Worm (Caenorhabditis elegans): ENCODE measurements around the gene C55A6.12.
"Not testable (repeated sequence)": the region's sequence is repeated elsewhere in the genome, so short reads cannot be mapped to it uniquely, and the experiment has no call there.

Gene C55A6.12

DNA sequence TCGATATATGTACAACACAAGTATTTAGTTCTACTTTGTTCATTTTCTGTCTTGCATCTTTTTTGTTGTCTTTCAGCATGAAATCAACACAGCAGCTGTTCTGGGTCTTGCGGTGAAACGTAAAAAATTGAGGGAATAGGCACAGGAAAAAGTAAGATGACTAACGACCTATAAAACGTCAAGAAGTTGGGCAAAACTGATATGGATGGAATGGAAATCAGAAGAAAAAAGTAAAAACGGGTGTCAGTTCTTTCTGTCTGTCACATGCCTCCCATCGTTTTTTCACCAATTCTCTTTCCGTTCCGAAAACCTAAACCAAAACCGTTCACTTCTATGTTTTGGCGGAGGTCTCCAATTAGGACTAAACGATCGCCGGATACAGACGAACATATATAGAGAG is 2.0 kb downstream of the C55A6.12 start:
- TF ChIP-seq unc-62 (GFP tag; optimal IDR thresholded peaks at IDR 0.05): no peak

ce11 chrV:11499786-11500185 is 3.1 kb downstream of the C55A6.12 start:
- no peak for TF ChIP-seq unc-62 (GFP tag; optimal IDR thresholded peaks at IDR 0.05)

- no peak for TF ChIP-seq unc-62 (GFP tag; optimal IDR thresholded peaks at IDR 0.05)
These were observed 5.5 kb downstream of the C55A6.12 start for ce11 chrV:11497475-11497874.

DNA sequence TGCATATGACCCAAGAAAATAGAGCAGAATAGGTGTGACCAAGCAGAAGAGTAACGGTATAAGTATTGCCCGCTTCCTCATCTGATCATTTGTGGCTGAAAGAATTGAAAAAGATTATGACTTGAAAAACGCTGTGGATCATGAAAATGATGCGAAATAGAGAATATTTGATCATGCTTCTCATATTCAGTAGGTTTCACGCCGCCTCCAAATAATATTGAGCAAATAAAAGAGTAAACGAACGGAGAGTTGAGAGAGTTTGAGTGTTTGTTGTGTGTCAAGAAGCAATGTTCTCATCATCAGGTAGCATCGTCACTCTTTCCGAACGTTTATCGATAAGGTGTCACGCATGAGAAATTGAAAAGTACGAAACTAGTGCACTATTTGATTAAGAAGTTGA is 6.6 kb downstream of the C55A6.12 start, which contains the start of gene htrl-1:
htrl-1 (minus strand) TSS at position 101 of the 400 bp plus-strand sequence.
- TF ChIP-seq unc-62 (GFP tag; optimal IDR thresholded peaks at IDR 0.05): no peak

ce11 chrV:11492456-11492855 is 10.5 kb downstream of the C55A6.12 start, which contains the start of gene T11F9.21:
Gene T11F9.21 (plus strand): TSS chrV:11492756.
- TF ChIP-seq unc-62 (GFP tag; optimal IDR thresholded peaks at IDR 0.05): no peak

DNA sequence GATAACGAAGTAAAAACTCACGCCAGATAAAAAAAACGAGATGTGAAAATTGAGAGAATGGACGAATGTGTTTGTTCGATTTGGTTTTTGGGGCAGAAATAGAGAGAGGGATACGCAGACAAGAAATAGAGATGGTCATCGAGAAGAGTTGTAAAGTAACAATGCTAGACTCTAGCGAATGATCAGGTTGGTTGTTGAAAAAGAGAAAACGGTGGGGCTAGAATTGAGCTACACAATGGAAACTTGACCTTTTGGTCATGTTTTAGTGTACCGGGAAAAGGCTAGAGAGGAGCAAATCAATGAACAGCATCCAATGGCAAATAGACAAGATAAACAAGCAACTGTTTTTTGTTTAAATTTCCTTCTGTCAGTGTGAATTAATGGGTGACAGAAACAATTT is 12.5 kb downstream of the C55A6.12 start, which contains the start of gene dhs-19:
dhs-19 (minus strand) TSS at position 101 of the 400 bp plus-strand sequence.
- no peak for TF ChIP-seq unc-62 (GFP tag; optimal IDR thresholded peaks at IDR 0.05)

DNA sequence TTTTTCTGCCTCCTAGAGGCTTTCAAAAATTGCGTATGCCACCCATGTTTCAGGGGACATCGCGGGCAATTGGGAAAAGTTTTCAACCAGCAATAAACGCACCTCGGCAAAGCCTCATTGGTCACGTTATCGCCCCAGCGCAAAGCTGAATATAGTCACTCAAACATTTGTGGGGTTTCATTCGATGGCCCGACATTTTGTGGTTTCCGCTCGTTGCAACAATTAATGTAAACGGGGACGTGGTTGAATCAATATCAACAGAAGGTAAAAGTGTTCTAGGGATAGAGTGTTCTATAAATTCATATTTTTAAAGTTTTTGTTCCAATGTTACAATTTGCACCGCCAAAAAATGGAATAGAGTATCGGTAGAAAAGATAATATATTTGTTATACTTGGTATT is 14.6 kb downstream of the C55A6.12 start:
- TF ChIP-seq unc-62 (GFP tag; optimal IDR thresholded peaks at IDR 0.05): no peak

DNA sequence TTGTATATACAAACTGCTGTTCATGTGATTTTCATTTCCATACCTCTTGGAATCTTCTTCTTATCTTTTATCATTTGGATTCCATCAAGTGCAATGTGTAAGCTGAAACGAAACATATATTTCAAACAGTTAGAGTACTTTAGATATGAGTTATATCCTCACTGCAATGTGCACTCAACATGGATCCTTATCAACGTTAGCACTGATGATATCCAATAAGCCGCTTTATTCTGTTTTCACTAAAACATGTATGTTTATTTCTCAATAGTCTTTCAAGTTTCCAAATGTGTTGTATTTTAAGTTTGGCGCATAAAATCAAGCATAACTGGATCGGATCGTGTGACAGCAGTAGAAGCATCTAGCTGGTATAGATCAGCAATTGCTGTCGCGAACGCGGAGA is 16.3 kb downstream of the C55A6.12 start, which contains the start of gene T11F9.10:
T11F9.10 (plus strand) TSS at position 301 of the 400 bp plus-strand sequence.
- no peak for TF ChIP-seq unc-62 (GFP tag; optimal IDR thresholded peaks at IDR 0.05)

ce11 chrV:11485558-11485957 is 17.4 kb downstream of the C55A6.12 start, which contains the start of gene srh-1:
Gene srh-1 (plus strand): TSS chrV:11485858.
- no peak for TF ChIP-seq unc-62 (GFP tag; optimal IDR thresholded peaks at IDR 0.05)

DNA sequence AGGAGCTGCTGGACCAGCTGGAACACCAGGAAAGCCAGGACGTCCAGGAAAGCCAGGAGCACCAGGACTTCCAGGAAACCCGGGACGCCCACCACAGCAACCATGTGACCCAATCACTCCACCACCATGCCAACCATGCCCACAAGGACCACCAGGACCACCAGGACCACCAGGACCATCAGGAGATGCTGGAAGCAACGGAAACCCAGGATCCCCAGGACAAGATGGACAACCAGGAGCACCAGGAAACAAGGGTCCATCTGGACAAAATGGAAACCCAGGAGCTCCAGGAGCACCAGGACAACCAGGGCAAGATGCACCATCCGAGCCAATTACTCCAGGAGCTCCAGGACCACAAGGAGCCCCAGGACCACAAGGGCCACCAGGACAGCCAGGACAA is 18.5 kb downstream of the C55A6.12 start:
- TF ChIP-seq unc-62 (GFP tag; optimal IDR thresholded peaks at IDR 0.05): no peak

ce11 chrV:11483580-11484092 is 19.3 kb downstream of the C55A6.12 start, which contains the start of gene col-157:
Gene col-157 (plus strand): TSS chrV:11484042.
- TF ChIP-seq unc-62 (GFP tag; optimal IDR thresholded peaks at IDR 0.05): not testable (repeated sequence)

DNA sequence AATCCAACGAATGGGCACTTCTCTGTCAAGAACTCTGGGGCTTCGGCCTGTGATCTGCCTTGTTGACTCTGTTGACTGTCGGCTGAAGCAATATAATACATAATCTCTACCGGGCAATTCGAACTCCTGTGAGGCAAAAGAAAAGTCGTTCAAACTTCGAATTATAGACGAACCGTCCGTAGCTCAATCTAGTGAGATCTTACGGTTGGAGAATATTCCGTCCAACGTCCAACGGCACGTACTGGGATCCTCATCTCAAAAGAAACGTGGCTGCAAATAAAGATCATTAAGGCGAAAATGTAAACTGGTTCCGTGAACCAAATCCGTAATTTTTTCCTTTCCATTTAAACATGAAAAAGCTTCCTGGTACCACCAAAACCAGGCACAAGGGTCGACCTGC is 22.2 kb downstream of the C55A6.12 start, which contains the start of gene T11F9.14:
T11F9.14 (minus strand) TSS at position 101 of the 400 bp plus-strand sequence.
- not testable (repeated sequence) for TF ChIP-seq unc-62 (GFP tag; optimal IDR thresholded peaks at IDR 0.05)

DNA sequence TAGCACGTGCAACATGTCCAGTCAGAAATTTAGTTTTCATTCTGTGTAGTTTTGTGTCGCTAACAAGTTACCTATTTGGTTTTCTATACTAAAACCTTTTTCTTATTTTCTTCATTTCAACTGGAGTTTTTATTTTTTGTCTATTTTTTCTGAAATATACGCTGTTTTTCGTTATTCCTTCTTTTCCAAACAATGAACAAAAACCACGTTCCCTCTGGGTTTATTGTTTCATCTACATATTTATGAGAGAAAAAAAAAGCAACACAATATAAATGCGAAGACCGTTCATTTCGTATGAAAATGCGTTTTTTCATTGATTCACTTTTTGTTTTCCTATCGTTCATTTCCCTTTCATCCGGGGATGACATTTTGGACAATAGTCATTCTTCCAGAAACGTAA is 23.5 kb downstream of the C55A6.12 start, which contains the start of gene T11F9.22:
T11F9.22 (plus strand) TSS at position 301 of the 400 bp plus-strand sequence.
- no peak for TF ChIP-seq unc-62 (GFP tag; optimal IDR thresholded peaks at IDR 0.05)

DNA sequence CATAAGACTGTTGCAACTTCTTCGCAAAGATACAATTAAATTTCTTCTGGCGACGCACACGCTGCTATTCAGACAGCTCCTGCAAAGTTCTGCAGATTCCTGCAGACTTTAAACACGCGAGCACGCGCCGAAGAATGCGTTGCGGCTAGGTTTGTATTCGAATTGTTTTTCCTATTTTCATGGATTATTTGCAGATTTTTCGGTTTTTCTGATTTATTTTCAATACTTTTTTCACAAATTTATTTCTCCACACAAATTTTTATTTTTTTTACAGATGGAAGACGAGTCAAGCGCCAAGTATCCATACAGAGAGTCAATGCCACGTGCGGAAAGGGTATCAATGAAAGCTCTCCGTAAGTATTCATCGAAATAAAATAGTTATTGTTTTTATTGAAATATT is 27.3 kb downstream of the C55A6.12 start, which contains the start of gene T11F9.7:
T11F9.7 (plus strand) TSS at position 301 of the 400 bp plus-strand sequence.
- not testable (repeated sequence) for TF ChIP-seq unc-62 (GFP tag; optimal IDR thresholded peaks at IDR 0.05)

DNA sequence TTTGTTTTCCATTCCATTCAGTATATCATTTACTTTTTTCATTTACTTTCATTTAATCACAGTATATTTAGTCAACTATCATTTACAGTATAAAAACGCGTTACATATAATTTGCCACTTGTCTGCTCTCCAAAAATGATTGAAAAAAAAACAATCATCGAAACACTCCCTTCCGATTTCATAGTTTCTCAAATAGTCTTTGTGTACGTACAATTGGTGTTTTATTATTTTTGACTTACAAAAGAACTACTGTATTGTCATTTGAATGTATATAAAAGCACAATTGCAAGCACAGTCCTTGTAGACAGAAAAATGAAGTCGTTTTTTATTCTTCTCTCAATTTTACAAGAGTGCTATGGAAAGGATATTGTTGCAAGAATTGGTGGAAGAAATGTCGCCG is 28.5 kb downstream of the C55A6.12 start, which contains the start of gene nas-22:
nas-22 (plus strand) TSS at position 301 of the 400 bp plus-strand sequence.
- TF ChIP-seq unc-62 (GFP tag; optimal IDR thresholded peaks at IDR 0.05): no peak

- TF ChIP-seq unc-62 (GFP tag; optimal IDR thresholded peaks at IDR 0.05): no peak
These were observed 30.7 kb downstream of the C55A6.12 start, which contains the start of the genes nas-20 and nas-21 for ce11 chrV:11472209-11472608. Gene nas-20 (minus strand): TSS chrV:11472309. Gene nas-21 (plus strand): TSS chrV:11472564.

- TF ChIP-seq unc-62 (GFP tag; optimal IDR thresholded peaks at IDR 0.05): no peak
These were observed 32.7 kb downstream of the C55A6.12 start, which contains the start of gene aat-6 for ce11 chrV:11470210-11470713. Gene aat-6 (minus strand): TSS chrV:11470663.
